Worm (Caenorhabditis elegans): Measurements from ENCODE around the gene B0238.12.

The B0238.12 gene

ce11 chrV:5272034-5272433, 6.4 kb downstream of the B0238.12 start:
- TF ChIP-seq ceh-9 (tag; optimal IDR thresholded peaks at IDR 0.05) (no peak), lin-39 (tag; optimal IDR thresholded peaks at IDR 0.05) (no peak), elt-1 (tag; optimal IDR thresholded peaks at IDR 0.05) (no peak), zag-1 (tag; optimal IDR thresholded peaks at IDR 0.05) (no peak), ceh-16 (tag; optimal IDR thresholded peaks at IDR 0.05) (no peak), pqm-1 (tag; optimal IDR thresholded peaks at IDR 0.05) (no peak), lsy-12 (tag; optimal IDR thresholded peaks at IDR 0.05) (no peak), ceh-28 (tag; optimal IDR thresholded peaks at IDR 0.05) (no peak), nhr-76 (tag; optimal IDR thresholded peaks at IDR 0.05) (no peak), lin-15B (tag; optimal IDR thresholded peaks at IDR 0.05) (no peak), snpc-4 (tag; optimal IDR thresholded peaks at IDR 0.05) (no peak), pha-4 (tag; optimal IDR thresholded peaks at IDR 0.05) (no peak), nhr-237 (tag; optimal IDR thresholded peaks at IDR 0.05) (no peak), tbx-2 (tag; optimal IDR thresholded peaks at IDR 0.05) (no peak), nhr-43 (tag; optimal IDR thresholded peaks at IDR 0.05; ENCODE audit: poor library complexity, severe bottlenecking) (no peak), ztf-11 (tag; optimal IDR thresholded peaks at IDR 0.05) (no peak)

- TF ChIP-seq nhr-25 (tag; optimal IDR thresholded peaks at IDR 0.05) (no peak), ama-1 (optimal IDR thresholded peaks at IDR 0.05) (no peak), nhr-23 (tag; optimal IDR thresholded peaks at IDR 0.05) (peak; percentile 59), pqm-1 (tag; optimal IDR thresholded peaks at IDR 0.05) (peak; percentile 2), ceh-16 (tag; optimal IDR thresholded peaks at IDR 0.05) (no peak), skn-1 (tag; optimal IDR thresholded peaks at IDR 0.05) (no peak), pha-4 (tag; optimal IDR thresholded peaks at IDR 0.05) (no peak), nhr-43 (tag; optimal IDR thresholded peaks at IDR 0.05; ENCODE audit: poor library complexity, severe bottlenecking) (peak; percentile 61), fkh-10 (GFP tag; optimal IDR thresholded peaks at IDR 0.05) (no peak)
Observed at ce11 chrV:5272619-5273074, 7.0 kb downstream of the B0238.12 start.

- TF ChIP-seq nhr-43 (tag; optimal IDR thresholded peaks at IDR 0.05; ENCODE audit: poor library complexity, severe bottlenecking), result peak; percentile 21
- TF ChIP-seq nhr-25 (tag; optimal IDR thresholded peaks at IDR 0.05), result no peak
- TF ChIP-seq jun-1 (tag; optimal IDR thresholded peaks at IDR 0.05), result no peak
- TF ChIP-seq egl-27 (tag; optimal IDR thresholded peaks at IDR 0.05), result no peak
- peak; percentile 4 for TF ChIP-seq elt-2 (tag; optimal IDR thresholded peaks at IDR 0.05)
Observed at ce11 chrV:5273241-5273640, 7.6 kb downstream of the B0238.12 start.

DNA sequence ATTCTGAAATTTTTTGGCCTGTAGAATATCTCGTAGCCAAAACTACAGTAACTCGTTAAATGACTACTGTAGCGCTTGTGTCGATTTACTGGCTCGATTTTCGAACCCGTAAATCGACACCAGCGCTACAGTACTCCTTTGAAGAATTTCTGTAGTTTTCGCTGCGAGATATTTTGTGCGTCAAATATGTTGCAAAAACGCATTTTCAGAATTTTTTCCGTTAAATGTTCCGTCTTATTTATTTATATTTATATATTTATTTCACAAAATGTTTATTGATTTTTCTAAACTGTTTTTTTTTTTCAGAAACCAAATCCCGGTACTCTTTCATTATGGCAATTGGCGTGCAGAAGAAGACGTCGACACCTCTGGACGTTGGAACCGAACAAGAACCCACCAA, 8.1 kb downstream of the B0238.12 start, which contains the start of gene natc-2:
Gene natc-2, plus strand, starts transcription at position 301 of the 400 bp plus-strand sequence.
- TF ChIP-seq ztf-4 (tag; optimal IDR thresholded peaks at IDR 0.05), result no peak
- TF ChIP-seq ceh-9 (tag; optimal IDR thresholded peaks at IDR 0.05), result no peak
- TF ChIP-seq fkh-2 (tag; optimal IDR thresholded peaks at IDR 0.05), result no peak
- TF ChIP-seq nhr-77 (tag; optimal IDR thresholded peaks at IDR 0.05), result no peak
- TF ChIP-seq tbx-2 (tag; optimal IDR thresholded peaks at IDR 0.05), result no peak
- no peak for TF ChIP-seq nhr-28 (tag; optimal IDR thresholded peaks at IDR 0.05)
- TF ChIP-seq mml-1 (tag; optimal IDR thresholded peaks at IDR 0.05), result no peak
- TF ChIP-seq unc-62 (GFP tag; optimal IDR thresholded peaks at IDR 0.05), result no peak
- no peak for TF ChIP-seq nhr-43 (tag; optimal IDR thresholded peaks at IDR 0.05; ENCODE audit: poor library complexity, severe bottlenecking)
- no peak for TF ChIP-seq skn-1 (tag; optimal IDR thresholded peaks at IDR 0.05)

ce11 chrV:5274974-5275373, 9.3 kb downstream of the B0238.12 start:
- TF ChIP-seq nfya-1 (tag; optimal IDR thresholded peaks at IDR 0.05; ENCODE audit: insufficient read depth) (peak; percentile 53), zag-1 (tag; optimal IDR thresholded peaks at IDR 0.05) (no peak), mdl-1 (tag; optimal IDR thresholded peaks at IDR 0.05) (no peak), lin-15B (tag; optimal IDR thresholded peaks at IDR 0.05) (peak; percentile 64), nhr-43 (tag; optimal IDR thresholded peaks at IDR 0.05; ENCODE audit: poor library complexity, severe bottlenecking) (peak; percentile 1), R02D3.7 (tag; optimal IDR thresholded peaks at IDR 0.05) (no peak), nhr-23 (tag; optimal IDR thresholded peaks at IDR 0.05) (peak; percentile 51), pha-4 (tag; optimal IDR thresholded peaks at IDR 0.05) (peak; percentile 53), elt-2 (tag; optimal IDR thresholded peaks at IDR 0.05) (peak; percentile 9)
